Worm (Caenorhabditis elegans) whole organism, mixed stage, embryonic: Measurements from ENCODE around the gene M02B1.3.

Experiments used
- bed-3 ChIP-seq: fragments of 200-800 bp; sonication (Bioruptor generic); optimal IDR thresholded peaks from 3 replicates; lab custom pipeline; 2018; ENCODE audit warnings: mild to moderate bottlenecking, missing genetic modification characterization, moderate library complexity, missing compliant biosample characterization
- blmp-1 ChIP-seq: fragments of 150-350 bp; optimal IDR thresholded peaks from 2 replicates; lab custom pipeline; 2014; ENCODE audit warnings: missing biosample characterization, missing genetic modification characterization
- ceh-39 ChIP-seq: fragments of 150-350 bp; optimal IDR thresholded peaks from 2 replicates; lab custom pipeline; 2014; ENCODE audit warnings: missing biosample characterization, missing genetic modification characterization
- ceh-43 ChIP-seq: fragments of 200-800 bp; sonication (Bioruptor generic); optimal IDR thresholded peaks from 2 replicates; lab custom pipeline; 2018; ENCODE audit warnings: mild to moderate bottlenecking, missing genetic modification characterization, moderate library complexity, missing compliant biosample characterization
- ceh-83 ChIP-seq: fragments of 200-800 bp; sonication (Bioruptor generic); optimal IDR thresholded peaks from 2 replicates; lab custom pipeline; 2018; ENCODE audit warnings: mild to moderate bottlenecking, missing genetic modification characterization, missing compliant biosample characterization
- elt-1 ChIP-seq: sonication (generic microtip); optimal IDR thresholded peaks from 2 replicates; lab custom pipeline; 2017; ENCODE audit warnings: missing genetic modification characterization, mild to moderate bottlenecking, missing compliant biosample characterization, antibody characterized with exemption, moderate library complexity, borderline replicate concordance; ENCODE audit not compliant: insufficient read depth
- ham-2 ChIP-seq: fragments of 200-800 bp; sonication (Bioruptor generic); optimal IDR thresholded peaks from 2 replicates; lab custom pipeline; 2018; ENCODE audit warnings: mild to moderate bottlenecking, missing genetic modification characterization, missing compliant biosample characterization
- hlh-1 ChIP-seq: fragments of 150-350 bp; optimal IDR thresholded peaks from 2 replicates; lab custom pipeline; 2014; ENCODE audit warnings: missing biosample characterization, missing genetic modification reagents, missing genetic modification characterization
- mep-1 ChIP-seq: fragments of 150-350 bp; optimal IDR thresholded peaks from 2 replicates; lab custom pipeline; 2017; ENCODE audit warnings: missing biosample characterization, missing genetic modification reagents, missing genetic modification characterization, inconsistent platforms
- mls-2 ChIP-seq: sonication (generic microtip); optimal IDR thresholded peaks from 2 replicates; lab custom pipeline; 2016; ENCODE audit warnings: mild to moderate bottlenecking, missing genetic modification characterization, moderate library complexity, missing compliant biosample characterization
- nhr-12 ChIP-seq: fragments of 150-350 bp; optimal IDR thresholded peaks from 2 replicates; lab custom pipeline; 2014; ENCODE audit warnings: missing biosample characterization, missing genetic modification characterization
- nhr-28 ChIP-seq: fragments of 150-350 bp; optimal IDR thresholded peaks from 2 replicates; lab custom pipeline; 2014; ENCODE audit warnings: missing biosample characterization, missing genetic modification characterization
- sem-2 ChIP-seq: fragments of 200-800 bp; sonication (Bioruptor generic); optimal IDR thresholded peaks from 2 replicates; lab custom pipeline; 2018; ENCODE audit warnings: mild to moderate bottlenecking, missing genetic modification characterization, missing compliant biosample characterization
- snpc-4 ChIP-seq: fragments of 150-350 bp; optimal IDR thresholded peaks from 2 replicates; lab custom pipeline; 2014; ENCODE audit warnings: missing biosample characterization, missing genetic modification characterization
- unc-120 ChIP-seq: sonication (generic microtip); optimal IDR thresholded peaks from 2 replicates; lab custom pipeline; 2017; ENCODE audit warnings: missing genetic modification characterization, missing compliant biosample characterization; ENCODE audit not compliant: poor library complexity, severe bottlenecking
- unc-39 ChIP-seq: fragments of 150-350 bp; optimal IDR thresholded peaks from 2 replicates; lab custom pipeline; 2014; ENCODE audit warnings: missing biosample characterization, missing genetic modification characterization
- zip-8 ChIP-seq: fragments of 150-350 bp; optimal IDR thresholded peaks from 2 replicates; lab custom pipeline; 2014; ENCODE audit warnings: missing biosample characterization, missing genetic modification characterization
- ztf-11 ChIP-seq: fragments of 150-350 bp; optimal IDR thresholded peaks from 2 replicates; lab custom pipeline; 2014; ENCODE audit warnings: missing biosample characterization, missing genetic modification characterization

Gene M02B1.3

ce11 chrIV:12883190-12883589 lies 46.9 kb downstream of the M02B1.3 start, which contains the start of gene ZK896.4:
Gene ZK896.4, minus strand, starts transcription at chrIV:12883290.
- TF ChIP-seq zip-8 (tag; lab: Kevin White, UChicago) (no peak), bed-3 (GFP tag; lab: Kevin White, UChicago) (no peak), ceh-83 (GFP tag; lab: Kevin White, UChicago) (no peak), mep-1 (no peak), nhr-28 (tag; lab: Kevin White, UChicago) (no peak), mls-2 (tag; lab: Kevin White, UChicago) (no peak), ceh-43 (no peak), ceh-39 (no peak), nhr-12 (no peak), snpc-4 (tag; lab: Kevin White, UChicago) (no peak), blmp-1 (tag; lab: Kevin White, UChicago) (no peak), ham-2 (GFP tag; lab: Kevin White, UChicago) (no peak), sem-2 (GFP tag; lab: Kevin White, UChicago) (no peak), unc-39 (tag; lab: Kevin White, UChicago) (no peak), hlh-1 (no peak), elt-1 (tag; lab: Kevin White, UChicago) (no peak)

- TF ChIP-seq unc-120 (no peak), ham-2 (GFP tag; lab: Kevin White, UChicago) (no peak), snpc-4 (tag; lab: Kevin White, UChicago) (no peak), ztf-11 (tag; lab: Kevin White, UChicago) (no peak)
Observed at ce11 chrIV:12886012-12886411, 49.7 kb downstream of the M02B1.3 start.
